Worm (Caenorhabditis elegans) whole organism, L2 larva: ENCODE results near the gene F57C12.6.

ENCODE experiments used
- ZK546.5 ChIP-seq: sonication (generic microtip); optimal IDR thresholded peaks from 2 replicates; lab custom pipeline; 2017; ENCODE audit warnings: missing biosample characterization, missing genetic modification characterization
- ama-1 ChIP-seq: fragments of 150-350 bp; optimal IDR thresholded peaks from 2 replicates; lab custom pipeline; 2018; ENCODE audit warnings: inconsistent platforms
- ceh-82 ChIP-seq: fragments of 150-350 bp; optimal IDR thresholded peaks from 2 replicates; lab custom pipeline; 2014; ENCODE audit warnings: missing biosample characterization, missing genetic modification characterization
- egl-27 ChIP-seq: sonication (generic microtip); optimal IDR thresholded peaks from 3 replicates; lab custom pipeline; 2017; ENCODE audit warnings: missing biosample characterization, missing genetic modification reagents, missing genetic modification characterization
- fos-1 ChIP-seq: fragments of 150-350 bp; optimal IDR thresholded peaks from 2 replicates; lab custom pipeline; 2014; ENCODE audit warnings: missing biosample characterization, missing genetic modification characterization
- lsy-2 ChIP-seq, 2 experiments: fragments of 150-350 bp in 1 of 2; sonication (generic microtip) in 1 of 2; optimal IDR thresholded peaks; 2 replicates each; lab custom pipeline; 2014 to 2017; ENCODE audit warnings: missing biosample characterization in 2 of 2, missing genetic modification characterization in 2 of 2
- nhr-10 ChIP-seq: sonication (generic microtip); optimal IDR thresholded peaks from 2 replicates; lab custom pipeline; 2017; ENCODE audit warnings: missing biosample characterization, missing genetic modification characterization
- nhr-129 ChIP-seq: fragments of 150-350 bp; optimal IDR thresholded peaks from 2 replicates; lab custom pipeline; 2014; ENCODE audit warnings: missing biosample characterization, missing genetic modification characterization
- nhr-237 ChIP-seq: fragments of 150-350 bp; optimal IDR thresholded peaks from 2 replicates; lab custom pipeline; 2014; ENCODE audit warnings: missing biosample characterization, missing genetic modification characterization

DNA sequence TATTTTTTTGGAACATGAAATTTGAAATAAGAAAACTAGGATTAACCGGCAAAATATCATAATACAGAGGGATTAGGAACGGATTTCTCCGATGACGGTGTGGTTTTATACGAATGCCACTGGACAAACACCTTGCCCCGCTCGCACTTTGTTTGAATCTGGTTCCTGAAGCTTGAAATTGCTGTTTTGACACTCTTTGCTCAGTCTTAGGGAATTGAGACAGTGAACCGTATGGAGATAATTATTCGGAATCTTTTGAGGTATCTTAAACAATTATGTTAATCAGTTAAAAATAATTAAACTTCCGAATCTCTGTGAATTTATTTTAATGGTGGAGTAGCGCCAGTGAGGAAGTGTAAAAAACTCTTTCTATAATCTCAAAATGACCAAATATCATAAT, 45.7 kb upstream of the F57C12.6 start, which contains the start of gene F13C5.3:
- TF ChIP-seq lsy-2 (tag; optimal IDR thresholded peaks at IDR 0.05; lab: Kevin White, UChicago) (no peak), ZK546.5 (tag; lab: Kevin White, UChicago) (no peak), egl-27 (tag; lab: Kevin White, UChicago) (no peak), ama-1 (lab: Kevin White, UChicago) (no peak), nhr-237 (tag; lab: Kevin White, UChicago) (no peak), nhr-10 (tag; lab: Kevin White, UChicago) (no peak), nhr-129 (tag; lab: Kevin White, UChicago) (no peak), fos-1 (tag; lab: Kevin White, UChicago) (no peak), ceh-82 (tag; lab: Kevin White, UChicago) (no peak)
